Fruit fly (Drosophila melanogaster): Measurements from ENCODE around the gene CG7573.

Gene CG7573

dm6 chr3L:11350680-11351665, 39.4 kb downstream of the CG7573 start (continued):
- TF ChIP-seq CG15073 (GFP tag; optimal IDR thresholded peaks at IDR 0.05) (no peak), tio (GFP tag; optimal IDR thresholded peaks at IDR 0.05) (peak; percentile 79), ham (GFP tag; IDR thresholded peaks at IDR 0.05) (no peak), en (GFP tag; optimal IDR thresholded peaks at IDR 0.05) (no peak), Nf-YC (tag; optimal IDR thresholded peaks at IDR 0.05) (peak; percentile 35), sens (GFP tag) (peak; percentile 78), fd102C (GFP tag; optimal IDR thresholded peaks at IDR 0.05) (no peak), wor (GFP tag; IDR thresholded peaks at IDR 0.05) (no peak), Ets65A (GFP tag) (peak; percentile 91), fd3F (GFP tag; optimal IDR thresholded peaks at IDR 0.05) (peak; percentile 32), CG42726 (GFP tag; IDR thresholded peaks at IDR 0.05; ENCODE audit: partially characterized antibody) (no peak), CG31388 (GFP tag; optimal IDR thresholded peaks at IDR 0.05) (no peak), exex (tag; optimal IDR thresholded peaks at IDR 0.05) (peak; percentile 36), CG12744 (GFP tag; optimal IDR thresholded peaks at IDR 0.05) (peak; percentile 4), lilli (GFP tag; optimal IDR thresholded peaks at IDR 0.05) (peak; percentile 62), Adf1 (GFP tag; IDR thresholded peaks at IDR 0.05) (peak; percentile 33; the same call in 1 of the 2 replicates), CG32772 (GFP tag; IDR thresholded peaks at IDR 0.05) (peak; percentile 76), CG10321 (GFP tag; IDR thresholded peaks at IDR 0.05) (no peak), cad (GFP tag; optimal IDR thresholded peaks at IDR 0.05) (no peak), CG13624 (GFP tag; optimal IDR thresholded peaks at IDR 0.05) (peak; percentile 31), ewg (GFP tag; optimal IDR thresholded peaks at IDR 0.05) (no peak), pnt (GFP tag; optimal IDR thresholded peaks at IDR 0.05) (no peak), CG18476 (GFP tag; optimal IDR thresholded peaks at IDR 0.05) (no peak), Xbp1 (GFP tag; optimal IDR thresholded peaks at IDR 0.05) (peak; percentile 57), so (GFP tag; IDR thresholded peaks at IDR 0.05) (0 out of 3 replicates have a peak, but pooled peaks have one; percentile 5), CG10366 (GFP tag; IDR thresholded peaks at IDR 0.05) (peak; percentile 19; the same call in 1 of the 2 replicates), Bteb2 (GFP tag; optimal IDR thresholded peaks at IDR 0.05) (no peak), sr (GFP tag; IDR thresholded peaks at IDR 0.05) (peak; percentile 27; the same call in 1 of the 3 replicates), Camta (GFP tag; optimal IDR thresholded peaks at IDR 0.05) (no peak), Med (GFP tag) (peak; percentile 85), CG7745 (tag; optimal IDR thresholded peaks at IDR 0.05) (no peak), ash1 (GFP tag; optimal IDR thresholded peaks at IDR 0.05) (peak; percentile 20), CG13775 (GFP tag; optimal IDR thresholded peaks at IDR 0.05) (peak; percentile 39), btn (GFP tag; optimal IDR thresholded peaks at IDR 0.05) (no peak), CG10565 (GFP tag; optimal IDR thresholded peaks at IDR 0.05) (no peak), CG17912 (GFP tag; optimal IDR thresholded peaks at IDR 0.05) (no peak), unc-4 (GFP tag; IDR thresholded peaks at IDR 0.05; ENCODE audit: partially characterized antibody) (no peak), CG10543 (GFP tag; optimal IDR thresholded peaks at IDR 0.05) (peak; percentile 72), Vsx1 (GFP tag; optimal IDR thresholded peaks at IDR 0.05) (peak; percentile 35), gfzf (GFP tag; optimal IDR thresholded peaks at IDR 0.05) (no peak), CG1832 (GFP tag; optimal IDR thresholded peaks at IDR 0.05) (no peak), Ptx1 (GFP tag; IDR thresholded peaks at IDR 0.05) (peak; percentile 44; the same call in 1 of the 2 replicates), sisA (GFP tag; IDR thresholded peaks at IDR 0.05) (peak; percentile 40; the same call in 1 of the 2 replicates), E2f2 (GFP tag; IDR thresholded peaks at IDR 0.05) (no peak), PHDP (tag; optimal IDR thresholded peaks at IDR 0.05) (peak; percentile 61), run (tag; optimal IDR thresholded peaks at IDR 0.05) (peak; percentile 38), bowl (GFP tag; IDR thresholded peaks at IDR 0.05) (no peak), CG17186 (GFP tag; optimal IDR thresholded peaks at IDR 0.05) (peak; percentile 23), pho (GFP tag; optimal IDR thresholded peaks at IDR 0.05) (peak; percentile 24)

Measured in whole organism, embryonic.